Worm (Caenorhabditis elegans) whole organism, mixed stage, embryonic: ENCODE results near the gene sipa-1.

Experiments used
- ceh-39 ChIP-seq: fragments of 150-350 bp; optimal IDR thresholded peaks from 2 replicates; lab custom pipeline; 2014; ENCODE audit warnings: missing biosample characterization, missing genetic modification characterization
- ceh-83 ChIP-seq: fragments of 200-800 bp; sonication (Bioruptor generic); optimal IDR thresholded peaks from 2 replicates; lab custom pipeline; 2018; ENCODE audit warnings: mild to moderate bottlenecking, missing genetic modification characterization, missing compliant biosample characterization
- ces-1 ChIP-seq: fragments of 150-350 bp; optimal IDR thresholded peaks from 2 replicates; lab custom pipeline; 2014; ENCODE audit warnings: missing biosample characterization, missing genetic modification reagents, missing genetic modification characterization
- elt-1 ChIP-seq: sonication (generic microtip); optimal IDR thresholded peaks from 2 replicates; lab custom pipeline; 2017; ENCODE audit warnings: missing genetic modification characterization, mild to moderate bottlenecking, missing compliant biosample characterization, antibody characterized with exemption, moderate library complexity, borderline replicate concordance; ENCODE audit not compliant: insufficient read depth
- elt-3 ChIP-seq: fragments of 150-350 bp; optimal IDR thresholded peaks from 2 replicates; lab custom pipeline; 2014; ENCODE audit warnings: missing biosample characterization, missing genetic modification characterization
- lin-32 ChIP-seq: fragments of 200-800 bp; sonication (Bioruptor generic); optimal IDR thresholded peaks from 2 replicates; lab custom pipeline; 2018; ENCODE audit warnings: mild to moderate bottlenecking, missing genetic modification characterization, missing compliant biosample characterization
- nhr-237 ChIP-seq: fragments of 150-350 bp; optimal IDR thresholded peaks from 2 replicates; lab custom pipeline; 2014; ENCODE audit warnings: missing biosample characterization, missing genetic modification characterization
- nhr-76 ChIP-seq: sonication (generic microtip); optimal IDR thresholded peaks from 2 replicates; lab custom pipeline; 2017; ENCODE audit warnings: missing biosample characterization, missing genetic modification characterization
- pha-4 ChIP-seq: fragments of 150-350 bp; optimal IDR thresholded peaks from 2 replicates; lab custom pipeline; 2018; ENCODE audit warnings: missing biosample characterization, missing genetic modification reagents, missing genetic modification characterization
- snpc-4 ChIP-seq: fragments of 150-350 bp; optimal IDR thresholded peaks from 2 replicates; lab custom pipeline; 2014; ENCODE audit warnings: missing biosample characterization, missing genetic modification characterization
- unc-62 ChIP-seq: fragments of 150-350 bp; optimal IDR thresholded peaks from 2 replicates; lab custom pipeline; 2014; ENCODE audit warnings: missing biosample characterization, missing genetic modification reagents, missing genetic modification characterization
- zip-8 ChIP-seq: fragments of 150-350 bp; optimal IDR thresholded peaks from 2 replicates; lab custom pipeline; 2014; ENCODE audit warnings: missing biosample characterization, missing genetic modification characterization
- ztf-11 ChIP-seq: fragments of 150-350 bp; optimal IDR thresholded peaks from 2 replicates; lab custom pipeline; 2014; ENCODE audit warnings: missing biosample characterization, missing genetic modification characterization

DNA sequence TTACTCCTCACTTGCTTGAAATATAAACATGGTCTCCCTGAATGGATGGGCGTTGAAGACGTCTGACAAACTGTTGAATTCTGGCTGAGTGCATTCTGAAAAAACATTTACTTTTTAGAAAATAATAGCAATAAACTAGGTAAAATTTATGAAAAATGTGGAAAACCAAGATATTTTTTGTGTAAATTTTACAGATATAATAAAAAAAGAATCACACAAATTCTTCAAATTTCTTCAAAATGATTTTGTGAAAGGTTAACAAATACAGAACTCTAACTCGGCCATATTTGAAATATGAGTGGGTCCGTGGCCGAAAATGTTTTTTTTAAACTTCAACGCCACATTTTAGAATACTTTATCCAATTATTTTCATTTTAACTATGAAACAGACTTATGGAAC lies 18.9 kb downstream of the sipa-1 start, which contains the start of gene glb-15:
- TF ChIP-seq snpc-4 (tag; lab: Kevin White, UChicago) = no peak
- no peak for TF ChIP-seq unc-62
- TF ChIP-seq ceh-83 (GFP tag; lab: Kevin White, UChicago) = no peak
- no peak for TF ChIP-seq ceh-39 (tag; lab: Kevin White, UChicago)
- no peak for TF ChIP-seq ces-1
- TF ChIP-seq nhr-76 = no peak
- TF ChIP-seq elt-1 (tag; lab: Kevin White, UChicago) = no peak
- TF ChIP-seq elt-3 = no peak
- TF ChIP-seq nhr-237 = no peak
- TF ChIP-seq ztf-11 (tag; lab: Kevin White, UChicago) = no peak
- TF ChIP-seq zip-8 (tag; lab: Kevin White, UChicago) = no peak
- no peak for TF ChIP-seq pha-4 (tag; lab: Kevin White, UChicago)
- no peak for TF ChIP-seq lin-32 (GFP tag; lab: Kevin White, UChicago)
